Worm (Caenorhabditis elegans) whole organism, young adult: ENCODE data around the gene C56C10.7.

Source experiments
- B0035.1 ChIP-seq: sonication (generic microtip); optimal IDR thresholded peaks from 2 replicates; lab custom pipeline; 2016; ENCODE audit warnings: missing genetic modification characterization, mild to moderate bottlenecking, missing compliant biosample characterization, missing genotype, missing genetic modification reagents
- F23B12.7 ChIP-seq: sonication (generic microtip); optimal IDR thresholded peaks from 2 replicates; lab custom pipeline; 2017; ENCODE audit warnings: missing genetic modification characterization, mild to moderate bottlenecking, missing compliant biosample characterization, antibody characterized with exemption, moderate library complexity; ENCODE audit not compliant: insufficient read depth
- F39B2.1 ChIP-seq: fragments of 200-800 bp; sonication (Bioruptor generic); IDR thresholded peaks from 2 replicates; pipeline ENCODE4 v1.3.6; 2022; ENCODE audit warnings: missing genetic modification reagents, missing genetic modification characterization, missing compliant biosample characterization
- K11D2.4 ChIP-seq: fragments of 200-800 bp; sonication (Bioruptor generic); IDR thresholded peaks from 2 replicates; pipeline ENCODE4 v1.3.6; 2022; ENCODE audit warnings: missing genetic modification reagents, missing genetic modification characterization, missing compliant biosample characterization
- T26A5.8 ChIP-seq: sonication (generic microtip); optimal IDR thresholded peaks from 2 replicates; lab custom pipeline; 2016; ENCODE audit warnings: missing genetic modification characterization, missing compliant biosample characterization
- Y53G8AR.9 ChIP-seq: fragments of 200-800 bp; sonication (Bioruptor generic); conservative IDR thresholded peaks from 2 replicates; pipeline ENCODE4 v1.3.6; 2022; ENCODE audit warnings: missing genetic modification reagents, missing genetic modification characterization, missing compliant biosample characterization
- Y56A3A.18 ChIP-seq: fragments of 200-800 bp; sonication (Bioruptor generic); IDR thresholded peaks from 2 replicates; pipeline ENCODE4 v1.3.6; 2022; ENCODE audit warnings: missing genetic modification reagents, missing genetic modification characterization, missing compliant biosample characterization
- ZK185.1 ChIP-seq: sonication (generic microtip); optimal IDR thresholded peaks from 2 replicates; lab custom pipeline; 2016; ENCODE audit warnings: mild to moderate bottlenecking, missing genetic modification characterization, missing compliant biosample characterization; ENCODE audit not compliant: poor library complexity, severe bottlenecking
- ama-1 ChIP-seq, 3 experiments: fragments of 150-350 bp in 1 of 3; sonication (generic microtip) in 2 of 3; optimal IDR thresholded peaks; 2 replicates each; lab custom pipeline; 2014 to 2018; ENCODE audit warnings: missing biosample characterization in 2 of 3, missing genetic modification characterization in 2 of 3, missing genetic modification reagents in 2 of 3
- athp-1 ChIP-seq: sonication (generic microtip); optimal IDR thresholded peaks from 2 replicates; lab custom pipeline; 2017; ENCODE audit warnings: mild to moderate bottlenecking, missing genetic modification characterization, missing compliant biosample characterization
- attf-3 ChIP-seq: fragments of 200-800 bp; sonication (Bioruptor generic); conservative IDR thresholded peaks from 2 replicates; pipeline ENCODE4 v1.3.6; 2022; ENCODE audit warnings: missing genetic modification reagents, missing genetic modification characterization, missing compliant biosample characterization
- bed-1 ChIP-seq: fragments of 200-800 bp; sonication (Bioruptor generic); IDR thresholded peaks from 2 replicates; pipeline ENCODE4 v1.3.6; 2022; ENCODE audit warnings: missing genetic modification reagents, missing genetic modification characterization, missing compliant biosample characterization
- cebp-2 ChIP-seq: fragments of 200-800 bp; sonication (Bioruptor generic); IDR thresholded peaks from 2 replicates; pipeline ENCODE4 v1.3.6; 2022; ENCODE audit warnings: missing genetic modification characterization, missing compliant biosample characterization
- ceh-27 ChIP-seq: fragments of 200-800 bp; sonication (Bioruptor generic); optimal IDR thresholded peaks from 2 replicates; lab custom pipeline; 2018; ENCODE audit warnings: mild to moderate bottlenecking, missing genetic modification characterization, moderate library complexity, missing compliant biosample characterization
- dpff-1 ChIP-seq: sonication (generic microtip); optimal IDR thresholded peaks from 2 replicates; lab custom pipeline; 2017; ENCODE audit warnings: mild to moderate bottlenecking, missing genetic modification characterization, missing compliant biosample characterization
- egl-18 ChIP-seq: fragments of 200-800 bp; sonication (Bioruptor generic); IDR thresholded peaks from 2 replicates; pipeline ENCODE4 v1.3.6; 2022; ENCODE audit warnings: missing genetic modification reagents, missing genetic modification characterization, missing compliant biosample characterization
- ets-4 ChIP-seq: fragments of 200-800 bp; sonication (Bioruptor generic); optimal IDR thresholded peaks from 2 replicates; lab custom pipeline; 2018; ENCODE audit warnings: mild to moderate bottlenecking, missing genetic modification characterization, missing compliant biosample characterization
- gei-17 ChIP-seq: fragments of 200-800 bp; sonication (Bioruptor generic); optimal IDR thresholded peaks from 2 replicates; lab custom pipeline; 2018; ENCODE audit warnings: mild to moderate bottlenecking, missing genetic modification characterization, missing compliant biosample characterization
- hmg-1.2 ChIP-seq: fragments of 200-800 bp; sonication (Bioruptor generic); IDR thresholded peaks from 2 replicates; pipeline ENCODE4 v1.3.6; 2022; ENCODE audit warnings: missing genetic modification reagents, missing genetic modification characterization, missing compliant biosample characterization
- hrde-1 ChIP-seq: sonication (generic microtip); optimal IDR thresholded peaks from 2 replicates; lab custom pipeline; 2016; ENCODE audit warnings: missing genetic modification characterization, mild to moderate bottlenecking, missing compliant biosample characterization, moderate library complexity, missing genotype, missing genetic modification reagents, borderline replicate concordance
- lag-1 ChIP-seq: fragments of 200-800 bp; sonication (Bioruptor generic); IDR thresholded peaks from 2 replicates; pipeline ENCODE4 v1.3.6; 2022; ENCODE audit warnings: missing genetic modification reagents, missing genetic modification characterization, missing compliant biosample characterization
- let-526 ChIP-seq: fragments of 200-800 bp; sonication (Bioruptor generic); IDR thresholded peaks from 2 replicates; pipeline ENCODE4 v1.3.6; 2022; ENCODE audit warnings: missing genetic modification reagents, missing genetic modification characterization, missing compliant biosample characterization
- let-607 ChIP-seq, 2 experiments: fragments of 200-800 bp in 1 of 2; sonication (Bioruptor generic) in 1 of 2; sonication (generic microtip) in 1 of 2; optimal IDR thresholded peaks; 2 replicates each; lab custom pipeline; 2016 to 2018; ENCODE audit warnings: mild to moderate bottlenecking in 2 of 2, missing compliant biosample characterization in 2 of 2, missing genetic modification characterization in 2 of 2, moderate library complexity in 2 of 2, missing genotype in 1 of 2
- lin-54 ChIP-seq: fragments of 200-800 bp; sonication (Bioruptor generic); optimal IDR thresholded peaks from 2 replicates; lab custom pipeline; 2018; ENCODE audit warnings: mild to moderate bottlenecking, missing genetic modification characterization, missing compliant biosample characterization
- lsy-27 ChIP-seq: sonication (generic microtip); optimal IDR thresholded peaks from 2 replicates; lab custom pipeline; 2017; ENCODE audit warnings: missing genetic modification characterization, mild to moderate bottlenecking, missing compliant biosample characterization, antibody characterized with exemption, missing genotype, borderline replicate concordance; ENCODE audit not compliant: insufficient read depth
- madf-10 ChIP-seq: sonication (generic microtip); optimal IDR thresholded peaks from 2 replicates; lab custom pipeline; 2016; ENCODE audit warnings: mild to moderate bottlenecking, missing genetic modification characterization, missing compliant biosample characterization
- madf-8 ChIP-seq: fragments of 200-800 bp; sonication (Bioruptor generic); conservative IDR thresholded peaks from 2 replicates; pipeline ENCODE4 v1.3.6; 2022; ENCODE audit warnings: missing genetic modification reagents, missing genetic modification characterization, missing compliant biosample characterization
- mcd-1 ChIP-seq: fragments of 200-800 bp; sonication (Bioruptor generic); IDR thresholded peaks from 2 replicates; pipeline ENCODE4 v1.3.6; 2022; ENCODE audit warnings: missing genetic modification reagents, missing genetic modification characterization, missing compliant biosample characterization
- mxl-1 ChIP-seq: sonication (generic microtip); optimal IDR thresholded peaks from 2 replicates; lab custom pipeline; 2016; ENCODE audit warnings: missing genetic modification characterization, missing compliant biosample characterization
- nfya-1 ChIP-seq: sonication (generic microtip); optimal IDR thresholded peaks from 2 replicates; lab custom pipeline; 2017; ENCODE audit warnings: antibody characterized with exemption, missing compliant biosample characterization, missing genetic modification characterization, borderline replicate concordance; ENCODE audit not compliant: insufficient read depth
- nhr-120 ChIP-seq: fragments of 200-800 bp; sonication (Bioruptor generic); IDR thresholded peaks from 2 replicates; pipeline ENCODE4 v1.3.6; 2022; ENCODE audit warnings: missing genetic modification characterization, missing compliant biosample characterization
- nhr-179 ChIP-seq: sonication (generic microtip); optimal IDR thresholded peaks from 2 replicates; lab custom pipeline; 2016; ENCODE audit warnings: mild to moderate bottlenecking, missing genetic modification characterization, missing compliant biosample characterization
- nhr-27 ChIP-seq: fragments of 200-800 bp; sonication (Bioruptor generic); optimal IDR thresholded peaks from 2 replicates; lab custom pipeline; 2018; ENCODE audit warnings: mild to moderate bottlenecking, missing genetic modification characterization, moderate library complexity, missing compliant biosample characterization
- pbrm-1 ChIP-seq: fragments of 200-800 bp; sonication (Bioruptor generic); IDR thresholded peaks from 2 replicates; pipeline ENCODE4 v1.3.6; 2022; ENCODE audit warnings: missing genetic modification reagents, missing genetic modification characterization, missing compliant biosample characterization
- rec-8 ChIP-seq, 2 experiments: sonication (generic microtip); optimal IDR thresholded peaks; 2 replicates each; lab custom pipeline; 2016; ENCODE audit warnings: mild to moderate bottlenecking in 2 of 2, missing genetic modification characterization in 2 of 2, missing genetic modification reagents in 2 of 2, missing genotype in 2 of 2, missing biosample characterization in 1 of 2, missing compliant biosample characterization in 1 of 2, moderate library complexity in 1 of 2
- sptf-2 ChIP-seq: fragments of 200-800 bp; sonication (Bioruptor generic); optimal IDR thresholded peaks from 2 replicates; lab custom pipeline; 2018; ENCODE audit warnings: mild to moderate bottlenecking, missing genetic modification characterization, missing compliant biosample characterization
- tlf-1 ChIP-seq: fragments of 200-800 bp; sonication (Bioruptor generic); optimal IDR thresholded peaks from 2 replicates; lab custom pipeline; 2018; ENCODE audit warnings: mild to moderate bottlenecking, missing genetic modification characterization, missing compliant biosample characterization
- zfh-2 ChIP-seq: fragments of 200-800 bp; sonication (Bioruptor generic); conservative IDR thresholded peaks from 2 replicates; pipeline ENCODE4 v1.3.6; 2022; ENCODE audit warnings: missing genetic modification reagents, missing genetic modification characterization, missing compliant biosample characterization
- ztf-18 ChIP-seq: sonication (generic microtip); optimal IDR thresholded peaks from 2 replicates; lab custom pipeline; 2016; ENCODE audit warnings: missing genotype, mild to moderate bottlenecking, missing genetic modification characterization, missing compliant biosample characterization
- ztf-26 ChIP-seq: sonication (generic microtip); optimal IDR thresholded peaks from 2 replicates; lab custom pipeline; 2017; ENCODE audit warnings: missing genetic modification characterization, missing compliant biosample characterization
- ztf-3 ChIP-seq: fragments of 200-800 bp; sonication (Bioruptor generic); optimal IDR thresholded peaks from 2 replicates; lab custom pipeline; 2018; ENCODE audit warnings: mild to moderate bottlenecking, missing genetic modification characterization, missing compliant biosample characterization

Gene C56C10.7

ce11 chrII:6573677-6574076, 13.7 kb downstream of the C56C10.7 start, which contains the start of gene sra-28:
TSS of gene sra-28 (minus strand) at chrII:6573777.
- no peak for TF ChIP-seq ets-4 (GFP tag; lab: Kevin White, UChicago)
- no peak for TF ChIP-seq bed-1
- no peak for TF ChIP-seq pbrm-1 (GFP tag; lab: Robert Waterston, UW)
- TF ChIP-seq let-607 (tag; optimal IDR thresholded peaks at IDR 0.05; lab: Kevin White, UChicago) = no peak
- TF ChIP-seq Y56A3A.18 = no peak
- TF ChIP-seq lin-54 (GFP tag; lab: Kevin White, UChicago) = no peak
- no peak for TF ChIP-seq hrde-1 (tag; lab: Kevin White, UChicago)
- no peak for TF ChIP-seq nhr-179 (tag; lab: Kevin White, UChicago)

ce11 chrII:6568707-6569106, 18.7 kb downstream of the C56C10.7 start, which contains the start of gene sra-27:
TSS of gene sra-27 (plus strand) at chrII:6569007.
- no peak for TF ChIP-seq K11D2.4
- no peak for TF ChIP-seq B0035.1 (tag; lab: Kevin White, UChicago)
- TF ChIP-seq lsy-27 (tag; lab: Kevin White, UChicago) = no peak
- no peak for TF ChIP-seq nhr-179 (tag; lab: Kevin White, UChicago)
- no peak for TF ChIP-seq madf-8 (GFP tag; lab: Robert Waterston, UW)
- no peak for TF ChIP-seq F39B2.1 (GFP tag; lab: Robert Waterston, UW)
- no peak for TF ChIP-seq madf-10 (tag; lab: Kevin White, UChicago)
- TF ChIP-seq ztf-26 = no peak
- TF ChIP-seq hmg-1.2 (GFP tag; lab: Robert Waterston, UW) = no peak
- TF ChIP-seq tlf-1 (GFP tag; lab: Kevin White, UChicago) = no peak
- no peak for TF ChIP-seq attf-3 (GFP tag; lab: Robert Waterston, UW)
- no peak for TF ChIP-seq mcd-1 (GFP tag; lab: Robert Waterston, UW)
- no peak for TF ChIP-seq nhr-27 (tag; lab: Kevin White, UChicago)
- TF ChIP-seq, all 124 proteins: peak for 0

ce11 chrII:6566628-6567180, 20.7 kb downstream of the C56C10.7 start, which contains the start of the genes F18C5.5 and F18C5.9:
TSS of gene F18C5.5 (minus strand) at chrII:6566728.
TSS of gene F18C5.9 (plus strand) at chrII:6567130.
- TF ChIP-seq nfya-1 (tag; lab: Kevin White, UChicago) (no peak), cebp-2 (GFP tag; lab: Robert Waterston, UW) (no peak), egl-18 (GFP tag; lab: Robert Waterston, UW) (no peak), hrde-1 (tag; lab: Kevin White, UChicago) (no peak), ztf-18 (tag; lab: Kevin White, UChicago) (no peak), ama-1 (optimal IDR thresholded peaks at IDR 0.05; lab: Kevin White, UChicago) (no peak), ama-1 (GFP tag; optimal IDR thresholded peaks at IDR 0.05; lab: Kevin White, UChicago) (no peak), ZK185.1 (tag; lab: Kevin White, UChicago) (no peak), mxl-1 (no peak)
- TF ChIP-seq, all 124 proteins: peak for 0

ce11 chrII:6565077-6565476, 22.3 kb downstream of the C56C10.7 start, which contains the start of gene mpz-3:
TSS of gene mpz-3 (minus strand) at chrII:6565396.
- TF ChIP-seq rec-8 (tag; optimal IDR thresholded peaks at IDR 0.05; lab: Kevin White, UChicago) = peak in 1 of 2 experiments; percentile 63
- TF ChIP-seq gei-17 (GFP tag; lab: Kevin White, UChicago) = no peak
- no peak for TF ChIP-seq nhr-120
- no peak; the same call in 1 of the 2 replicates for TF ChIP-seq let-526
- TF ChIP-seq sptf-2 = no peak
- no peak for TF ChIP-seq dpff-1 (tag; lab: Kevin White, UChicago)
- TF ChIP-seq egl-18 (GFP tag; lab: Robert Waterston, UW) = no peak
- TF ChIP-seq ZK185.1 (tag; lab: Kevin White, UChicago) = peak; percentile 17
- TF ChIP-seq lag-1 (GFP tag; lab: Robert Waterston, UW) = no peak
- TF ChIP-seq ceh-27 (GFP tag; lab: Kevin White, UChicago) = no peak
- TF ChIP-seq zfh-2 (GFP tag; lab: Robert Waterston, UW) = no peak
- TF ChIP-seq ztf-18 (tag; lab: Kevin White, UChicago) = peak; percentile 58
- TF ChIP-seq athp-1 (tag; lab: Kevin White, UChicago) = no peak
- no peak for TF ChIP-seq ztf-3 (GFP tag; lab: Kevin White, UChicago)
- no peak for TF ChIP-seq Y53G8AR.9 (GFP tag; lab: Robert Waterston, UW)
- TF ChIP-seq F23B12.7 (tag; lab: Kevin White, UChicago) = peak; percentile 69
- TF ChIP-seq T26A5.8 (tag; lab: Kevin White, UChicago) = no peak
